Worm (Caenorhabditis elegans) whole organism, L4 larva: ENCODE data around the gene oac-21.

Experiments used
- D1046.2 ChIP-seq: fragments of 200-800 bp; sonication (Bioruptor generic); IDR thresholded peaks from 2 replicates; pipeline ENCODE4 v1.3.6; 2022; ENCODE audit warnings: missing genetic modification characterization, missing compliant biosample characterization
- egl-43 ChIP-seq: fragments of 200-800 bp; sonication (Bioruptor generic); IDR thresholded peaks from 2 replicates; pipeline ENCODE4 v1.3.6; 2022; ENCODE audit warnings: missing genetic modification reagents, missing genetic modification characterization, missing compliant biosample characterization
- lin-13 ChIP-seq: fragments of 150-350 bp; optimal IDR thresholded peaks from 2 replicates; lab custom pipeline; 2014; ENCODE audit warnings: missing biosample characterization, missing genetic modification reagents, missing genetic modification characterization
- lin-39 ChIP-seq: fragments of 150-350 bp; optimal IDR thresholded peaks from 2 replicates; lab custom pipeline; 2014; ENCODE audit warnings: missing biosample characterization, missing genetic modification reagents, missing genetic modification characterization
- lsy-2 ChIP-seq, 2 experiments: fragments of 150-350 bp in 1 of 2; sonication (generic microtip) in 1 of 2; optimal IDR thresholded peaks; 2 replicates each; lab custom pipeline; 2014 to 2017; ENCODE audit warnings: missing biosample characterization in 2 of 2, missing genetic modification characterization in 2 of 2
- mdl-1 ChIP-seq, 2 experiments: fragments of 150-350 bp in 1 of 2; sonication (generic microtip) in 1 of 2; optimal IDR thresholded peaks; 2 replicates each; lab custom pipeline; 2014 to 2017; ENCODE audit warnings: missing biosample characterization in 2 of 2, missing genetic modification characterization in 2 of 2
- mes-2 ChIP-seq: sonication (generic microtip); optimal IDR thresholded peaks from 2 replicates; lab custom pipeline; 2016; ENCODE audit warnings: missing genotype, mild to moderate bottlenecking, missing genetic modification characterization, missing compliant biosample characterization; ENCODE audit not compliant: poor library complexity, severe bottlenecking
- nhr-10 ChIP-seq: fragments of 150-350 bp; optimal IDR thresholded peaks from 2 replicates; lab custom pipeline; 2014; ENCODE audit warnings: missing biosample characterization, missing genetic modification characterization
- nhr-102 ChIP-seq: sonication (generic microtip); optimal IDR thresholded peaks from 2 replicates; lab custom pipeline; 2016; ENCODE audit warnings: mild to moderate bottlenecking, missing genetic modification characterization, moderate library complexity, missing compliant biosample characterization
- nhr-237 ChIP-seq: sonication (generic microtip); optimal IDR thresholded peaks from 2 replicates; lab custom pipeline; 2017; ENCODE audit warnings: missing biosample characterization, missing genetic modification characterization
- spr-1 ChIP-seq: sonication (generic microtip); optimal IDR thresholded peaks from 2 replicates; lab custom pipeline; 2016; ENCODE audit warnings: mild to moderate bottlenecking, missing genetic modification characterization, missing compliant biosample characterization
- unc-62 ChIP-seq, 3 experiments: fragments of 150-350 bp in 1 of 3; sonication (generic microtip); optimal IDR thresholded peaks in 2 of 3; peaks in 1 of 3; 1 replicate in 1 of 3; 2 replicates in 2 of 3; lab custom pipeline; 2014 to 2017; ENCODE audit warnings: missing biosample characterization in 3 of 3, missing genetic modification characterization in 3 of 3, missing genetic modification reagents in 3 of 3, missing genotype in 1 of 3

- no peak for TF ChIP-seq mes-2 (tag; lab: Kevin White, UChicago)
- TF ChIP-seq spr-1 (tag; lab: Kevin White, UChicago): no peak
- TF ChIP-seq egl-43 (GFP tag; lab: Robert Waterston, UW): no peak
- TF ChIP-seq nhr-237: no peak
- no peak for TF ChIP-seq lin-13 (GFP tag; lab: Kevin White, UChicago)
- no peak for TF ChIP-seq D1046.2
- no peak for TF ChIP-seq unc-62 (GFP tag; optimal IDR thresholded peaks at IDR 0.05 in 1 of 2; lab: Kevin White, UChicago)
- TF ChIP-seq unc-62 (tag; optimal IDR thresholded peaks at IDR 0.05; lab: Kevin White, UChicago): no peak
- TF ChIP-seq mdl-1 (tag; optimal IDR thresholded peaks at IDR 0.05; lab: Kevin White, UChicago): no peak
- no peak for TF ChIP-seq lin-39 (tag; lab: Kevin White, UChicago)
- TF ChIP-seq nhr-10 (tag; lab: Kevin White, UChicago): no peak
- TF ChIP-seq nhr-102 (tag; lab: Kevin White, UChicago): no peak
- no peak for TF ChIP-seq lsy-2 (tag; optimal IDR thresholded peaks at IDR 0.05; lab: Kevin White, UChicago)
Observed at ce11 chrIV:3878283-3878938, 10.7 kb upstream of the oac-21 start, which contains the start of gene F37C4.6.
